Fruit fly (Drosophila melanogaster) whole organism, embryonic: ENCODE data around the gene sisA.

ENCODE experiments used
- BEAF-32 ChIP-seq: fragments of 200-800 bp; sonication (Bioruptor generic); optimal IDR thresholded peaks from 3 replicates; lab custom pipeline; 2017; ENCODE audit warnings: missing biosample characterization, missing genetic modification characterization, mild to moderate bottlenecking, moderate library complexity, missing genetic modification reagents
- CG10979 ChIP-seq: fragments of 200-800 bp; sonication (Bioruptor generic); optimal IDR thresholded peaks from 2 replicates; lab custom pipeline; 2018; ENCODE audit warnings: missing biosample characterization, mild to moderate bottlenecking, missing genetic modification characterization, moderate library complexity
- CG11247 ChIP-seq: fragments of 200-800 bp; sonication (Bioruptor generic); IDR thresholded peaks from 2 replicates; pipeline ENCODE4 v1.3.6; 2022; ENCODE audit warnings: missing biosample characterization, missing genetic modification characterization
- CG11560 ChIP-seq: fragments of 200-800 bp; sonication (Bioruptor generic); IDR thresholded peaks from 3 replicates; pipeline ENCODE4 v1.3.6; 2022; ENCODE audit warnings: missing biosample characterization, missing genetic modification characterization
- CG12104 ChIP-seq: fragments of 200-800 bp; sonication (Bioruptor generic); optimal IDR thresholded peaks from 3 replicates; lab custom pipeline; 2016; ENCODE audit warnings: missing biosample characterization, missing genetic modification characterization
- CG12236 ChIP-seq: fragments of 200-800 bp; sonication (Bioruptor generic); optimal IDR thresholded peaks from 2 replicates; lab custom pipeline; 2016; ENCODE audit warnings: missing biosample characterization, missing genetic modification characterization
- CG12299 ChIP-seq: fragments of 200-800 bp; sonication (Bioruptor generic); optimal IDR thresholded peaks from 2 replicates; lab custom pipeline; 2018; ENCODE audit warnings: missing biosample characterization, mild to moderate bottlenecking, missing genetic modification characterization
- CG13894 ChIP-seq: fragments of 200-800 bp; sonication (Bioruptor generic); optimal IDR thresholded peaks from 3 replicates; lab custom pipeline; 2018; ENCODE audit warnings: missing biosample characterization, mild to moderate bottlenecking, missing genetic modification characterization, moderate library complexity
- CG2712 ChIP-seq: fragments of 200-800 bp; optimal IDR thresholded peaks from 3 replicates; lab custom pipeline; 2019; ENCODE audit warnings: missing biosample characterization, mild to moderate bottlenecking, missing genetic modification characterization, moderate library complexity
- CG32767 ChIP-seq: fragments of 200-800 bp; sonication (Bioruptor generic); IDR thresholded peaks from 2 replicates; pipeline ENCODE4 v1.3.6; 2022; ENCODE audit warnings: missing biosample characterization, missing genetic modification characterization
- CG4617 ChIP-seq: fragments of 200-800 bp; sonication (Bioruptor generic); optimal IDR thresholded peaks from 3 replicates; lab custom pipeline; 2016; ENCODE audit warnings: missing biosample characterization, missing genetic modification characterization, borderline replicate concordance
- CG6272 ChIP-seq: fragments of 200-800 bp; sonication (Bioruptor generic); IDR thresholded peaks from 2 replicates; pipeline ENCODE4 v1.3.6; 2022; ENCODE audit warnings: missing biosample characterization, missing genetic modification characterization
- CG6689 ChIP-seq: fragments of 200-800 bp; sonication (Bioruptor generic); IDR thresholded peaks from 2 replicates; pipeline ENCODE4 v1.3.6; 2022; ENCODE audit warnings: missing biosample characterization, missing genetic modification characterization
- CG7372 ChIP-seq: fragments of 200-800 bp; sonication (Bioruptor generic); IDR thresholded peaks from 2 replicates; pipeline ENCODE4 v1.3.6; 2022; ENCODE audit warnings: missing biosample characterization, missing genetic modification characterization
- CG7928 ChIP-seq: fragments of 200-800 bp; sonication (Bioruptor generic); optimal IDR thresholded peaks from 2 replicates; lab custom pipeline; 2017; ENCODE audit warnings: missing biosample characterization, mild to moderate bottlenecking, missing genetic modification characterization
- CG8089 ChIP-seq: fragments of 200-800 bp; sonication (Bioruptor generic); optimal IDR thresholded peaks from 3 replicates; lab custom pipeline; 2016; ENCODE audit warnings: missing biosample characterization, missing genetic modification characterization
- CG9876 ChIP-seq: fragments of 200-800 bp; sonication (Bioruptor generic); optimal IDR thresholded peaks from 2 replicates; lab custom pipeline; 2016; ENCODE audit warnings: missing biosample characterization, missing genetic modification characterization
- Dbx ChIP-seq: fragments of 200-800 bp; sonication (Bioruptor generic); IDR thresholded peaks from 3 replicates; pipeline ENCODE4 v1.3.6; 2022; ENCODE audit warnings: missing biosample characterization, missing genetic modification characterization
- Deaf1 ChIP-seq: fragments of 200-800 bp; optimal IDR thresholded peaks from 3 replicates; lab custom pipeline; 2019; ENCODE audit warnings: missing biosample characterization, mild to moderate bottlenecking, missing genetic modification characterization, moderate library complexity
- Drgx ChIP-seq: fragments of 200-800 bp; sonication (Bioruptor generic); IDR thresholded peaks from 2 replicates; pipeline ENCODE4 v1.3.6; 2022; ENCODE audit warnings: missing biosample characterization, missing genetic modification characterization
- HLH3B ChIP-seq: fragments of 200-800 bp; sonication (Bioruptor generic); IDR thresholded peaks from 2 replicates; pipeline ENCODE4 v1.3.6; 2022; ENCODE audit warnings: missing biosample characterization, missing genetic modification characterization
- Hr51 ChIP-seq, 2 experiments: fragments of 200-800 bp; sonication (Bioruptor generic); optimal IDR thresholded peaks; 2 replicates in 1 of 2; 3 replicates in 1 of 2; lab custom pipeline; 2016 to 2018; ENCODE audit warnings: missing biosample characterization in 2 of 2, missing genetic modification characterization in 2 of 2, mild to moderate bottlenecking in 1 of 2, moderate library complexity in 1 of 2
- Lhr ChIP-seq: fragments of 200-800 bp; sonication (Bioruptor generic); optimal IDR thresholded peaks from 3 replicates; lab custom pipeline; 2017; ENCODE audit warnings: mild to moderate bottlenecking, missing biosample characterization, missing genetic modification reagents, missing genetic modification characterization
- NfI ChIP-seq: fragments of 200-800 bp; sonication (Bioruptor generic); optimal IDR thresholded peaks from 3 replicates; lab custom pipeline; 2018; ENCODE audit warnings: missing biosample characterization, mild to moderate bottlenecking, missing genetic modification characterization, moderate library complexity
- Ravus ChIP-seq: fragments of 200-800 bp; sonication (Bioruptor generic); IDR thresholded peaks from 2 replicates; pipeline ENCODE4 v1.3.6; 2022; ENCODE audit warnings: missing biosample characterization, missing genetic modification characterization
- Scr ChIP-seq: fragments of 200-800 bp; sonication (Bioruptor generic); IDR thresholded peaks from 2 replicates; pipeline ENCODE4 v1.3.6; 2022; ENCODE audit warnings: missing biosample characterization, missing genetic modification characterization; ENCODE audit not compliant: partially characterized antibody
- Stat92E ChIP-seq, 3 experiments: fragments of >200 bp in 2 of 3; fragments of 200-800 bp in 1 of 3; sonication (Bioruptor generic) in 1 of 3; optimal IDR thresholded peaks; 2 replicates each; lab custom pipeline; 2017 to 2019; ENCODE audit warnings: missing biosample characterization in 3 of 3, missing genetic modification characterization in 3 of 3, mild to moderate bottlenecking in 1 of 3, moderate library complexity in 1 of 3
- Taf1 ChIP-seq: fragments of 200-800 bp; sonication (Bioruptor generic); IDR thresholded peaks from 2 replicates; pipeline ENCODE4 v1.3.6; 2022; ENCODE audit warnings: missing biosample characterization, missing genetic modification characterization
- Trl ChIP-seq, 3 experiments: fragments of >200 bp in 2 of 3; fragments of 200-800 bp in 1 of 3; sonication (Bioruptor generic) in 1 of 3; optimal IDR thresholded peaks; 2 replicates in 1 of 3; 3 replicates in 2 of 3; lab custom pipeline; 2016 to 2017; ENCODE audit warnings: missing biosample characterization in 1 of 3, missing genetic modification characterization in 1 of 3
- ac ChIP-seq: fragments of 200-800 bp; sonication (Bioruptor generic); optimal IDR thresholded peaks from 3 replicates; lab custom pipeline; 2017; ENCODE audit warnings: missing biosample characterization, mild to moderate bottlenecking, missing genetic modification characterization
- bbx ChIP-seq: fragments of 200-800 bp; sonication (Bioruptor generic); IDR thresholded peaks from 2 replicates; pipeline ENCODE4 v1.3.6; 2022; ENCODE audit warnings: missing biosample characterization, missing genetic modification characterization; ENCODE audit not compliant: partially characterized antibody
- btn ChIP-seq: fragments of 200-800 bp; sonication (Bioruptor generic); optimal IDR thresholded peaks from 2 replicates; lab custom pipeline; 2016; ENCODE audit warnings: missing biosample characterization, missing genetic modification characterization
- cad ChIP-seq: fragments of >200 bp; optimal IDR thresholded peaks from 2 replicates; lab custom pipeline; 2017; ENCODE audit warnings: missing biosample characterization, missing genetic modification characterization
- danr ChIP-seq: fragments of 200-800 bp; sonication (Bioruptor generic); IDR thresholded peaks from 2 replicates; pipeline ENCODE4 v1.3.6; 2022; ENCODE audit warnings: missing biosample characterization, missing genetic modification characterization
- dimm ChIP-seq: fragments of 200-800 bp; sonication (Bioruptor generic); IDR thresholded peaks from 2 replicates; pipeline ENCODE4 v1.3.6; 2022; ENCODE audit warnings: missing biosample characterization, missing genetic modification characterization
- dysf ChIP-seq: fragments of 200-800 bp; sonication (Bioruptor generic); IDR thresholded peaks from 3 replicates; pipeline ENCODE4 v1.3.6; 2022; ENCODE audit warnings: missing biosample characterization, missing genetic modification characterization
- esg ChIP-seq: fragments of 200-800 bp; sonication (Bioruptor generic); conservative IDR thresholded peaks from 2 replicates; pipeline ENCODE4 v1.3.6; 2022; ENCODE audit warnings: missing biosample characterization, missing genetic modification characterization
- fd96Cb ChIP-seq: fragments of 200-800 bp; sonication (Bioruptor generic); optimal IDR thresholded peaks from 2 replicates; lab custom pipeline; 2018; ENCODE audit warnings: missing biosample characterization, mild to moderate bottlenecking, missing genetic modification characterization, moderate library complexity
- fu2 ChIP-seq: fragments of 200-800 bp; sonication (Bioruptor generic); optimal IDR thresholded peaks from 2 replicates; lab custom pipeline; 2016; ENCODE audit warnings: missing biosample characterization, missing genetic modification characterization
- her ChIP-seq: fragments of 200-800 bp; sonication (Bioruptor generic); optimal IDR thresholded peaks from 2 replicates; lab custom pipeline; 2016; ENCODE audit warnings: missing biosample characterization, missing genetic modification characterization
- nerfin-1 ChIP-seq: fragments of 200-800 bp; sonication (Bioruptor generic); optimal IDR thresholded peaks from 3 replicates; lab custom pipeline; 2019; ENCODE audit warnings: missing biosample characterization, mild to moderate bottlenecking, missing genetic modification characterization, moderate library complexity
- nom ChIP-seq: fragments of 200-800 bp; sonication (Bioruptor generic); optimal IDR thresholded peaks from 2 replicates; lab custom pipeline; 2017; ENCODE audit warnings: missing biosample characterization, missing genetic modification characterization, mild to moderate bottlenecking, moderate library complexity, missing genetic modification reagents
- psq ChIP-seq: fragments of 200-800 bp; sonication (Bioruptor generic); optimal IDR thresholded peaks from 2 replicates; lab custom pipeline; 2017; ENCODE audit warnings: missing biosample characterization, missing genetic modification characterization
- pum ChIP-seq: fragments of 200-800 bp; sonication (Bioruptor generic); optimal IDR thresholded peaks from 2 replicates; lab custom pipeline; 2016; ENCODE audit warnings: missing biosample characterization, missing genetic modification characterization
- schlank ChIP-seq: fragments of 200-800 bp; sonication (Bioruptor generic); optimal IDR thresholded peaks from 2 replicates; lab custom pipeline; 2018; ENCODE audit warnings: missing biosample characterization, mild to moderate bottlenecking, missing genetic modification characterization
- sisA ChIP-seq: fragments of 200-800 bp; sonication (Bioruptor generic); IDR thresholded peaks from 2 replicates; pipeline ENCODE4 v1.3.6; 2022; ENCODE audit warnings: missing biosample characterization, missing genetic modification characterization
- sqz ChIP-seq: fragments of 200-800 bp; sonication (Bioruptor generic); optimal IDR thresholded peaks from 3 replicates; lab custom pipeline; 2018; ENCODE audit warnings: missing biosample characterization, mild to moderate bottlenecking, missing genetic modification characterization
- tll ChIP-seq, 2 experiments: fragments of 200-800 bp in 1 of 2; fragments of >200 bp in 1 of 2; sonication (Bioruptor generic) in 1 of 2; optimal IDR thresholded peaks; 2 replicates each; lab custom pipeline; 2017 to 2019; ENCODE audit warnings: missing biosample characterization in 2 of 2, missing genetic modification characterization in 2 of 2, mild to moderate bottlenecking in 1 of 2, moderate library complexity in 1 of 2
- trem ChIP-seq: fragments of 200-800 bp; optimal IDR thresholded peaks from 3 replicates; lab custom pipeline; 2019; ENCODE audit warnings: missing biosample characterization, mild to moderate bottlenecking, missing genetic modification characterization, moderate library complexity

The sisA gene

dm6 chrX:11326213-11326731 is 4.1 kb upstream of the sisA start (continued):
- TF ChIP-seq CG12104 (GFP tag; lab: Kevin White, UChicago): peak; percentile 55
- TF ChIP-seq CG7372 (GFP tag; lab: Robert Waterston, UW): peak; percentile 46; the same call in 1 of the 2 replicates
- peak; percentile 38 for TF ChIP-seq pum (GFP tag; lab: Kevin White, UChicago)
- peak; percentile 18 for TF ChIP-seq CG9876 (GFP tag; lab: Kevin White, UChicago)
- TF ChIP-seq trem (tag; lab: Kevin White, UChicago): peak; percentile 24
- TF ChIP-seq Stat92E (GFP tag; optimal IDR thresholded peaks at IDR 0.05; lab: Kevin White, UChicago): no peak
- peak; percentile 62 for TF ChIP-seq Drgx
- TF ChIP-seq tll (GFP tag; optimal IDR thresholded peaks at IDR 0.05; lab: Kevin White, UChicago): no peak
- TF ChIP-seq fu2 (GFP tag; lab: Kevin White, UChicago): peak; percentile 5
- peak; percentile 70 for TF ChIP-seq HLH3B
- peak; percentile 13 to 80 for TF ChIP-seq Hr51 (GFP tag; optimal IDR thresholded peaks at IDR 0.05; lab: Kevin White, UChicago)
- TF ChIP-seq danr (GFP tag; lab: Robert Waterston, UW): 0 out of 2 replicates have a peak, but pooled peaks have one; percentile 37
- TF ChIP-seq CG11247 (GFP tag; lab: Robert Waterston, UW): peak; percentile 26; the same call in 1 of the 2 replicates
- peak; percentile 65 for TF ChIP-seq fd96Cb (tag; lab: Kevin White, UChicago)
- peak; percentile 52 for TF ChIP-seq CG12299
- peak; percentile 52 for TF ChIP-seq nerfin-1 (tag; lab: Kevin White, UChicago)
- TF ChIP-seq CG32767 (GFP tag; lab: Robert Waterston, UW): no peak
- peak; percentile 67 for TF ChIP-seq esg
- no peak for TF ChIP-seq Trl (optimal IDR thresholded peaks at IDR 0.05; lab: Kevin White, UChicago)
- peak; percentile 73 for TF ChIP-seq Trl (GFP tag; optimal IDR thresholded peaks at IDR 0.05; lab: Kevin White, UChicago)
- peak; percentile 65 for TF ChIP-seq schlank (tag; lab: Kevin White, UChicago)
- TF ChIP-seq nom (GFP tag; lab: Kevin White, UChicago): peak; percentile 43
- peak; percentile 46 for TF ChIP-seq CG6689 (GFP tag; lab: Robert Waterston, UW)
- no peak for TF ChIP-seq Deaf1
- TF ChIP-seq CG11560 (tag; lab: Robert Waterston, UW): peak; percentile 50; the same call in 1 of the 3 replicates
- TF ChIP-seq Scr (GFP tag; lab: Robert Waterston, UW): no peak
- TF ChIP-seq CG2712: peak; percentile 65
- no peak for TF ChIP-seq CG6272 (GFP tag; lab: Robert Waterston, UW)
- peak; percentile 14 for TF ChIP-seq CG12236 (GFP tag; lab: Kevin White, UChicago)
- TF ChIP-seq sisA (GFP tag; lab: Robert Waterston, UW): peak; percentile 59
- TF ChIP-seq CG4617 (GFP tag; lab: Kevin White, UChicago): peak; percentile 3
- TF ChIP-seq BEAF-32 (GFP tag; lab: Kevin White, UChicago): no peak
- no peak for TF ChIP-seq Lhr (GFP tag; lab: Kevin White, UChicago)
- TF ChIP-seq dysf (GFP tag; lab: Robert Waterston, UW): peak; percentile 77
- peak; percentile 69 for TF ChIP-seq CG10979
- no peak for TF ChIP-seq psq (GFP tag; lab: Kevin White, UChicago)
- peak; percentile 56 for TF ChIP-seq sqz
- TF ChIP-seq CG13894 (tag; lab: Kevin White, UChicago): peak; percentile 39
- peak; percentile 29 for TF ChIP-seq btn
- TF ChIP-seq Ravus: no peak
- peak; percentile 49 for TF ChIP-seq her (GFP tag; lab: Kevin White, UChicago)
- peak; percentile 26 for TF ChIP-seq CG8089
- peak; percentile 62 for TF ChIP-seq NfI (GFP tag; lab: Kevin White, UChicago)
- no peak for TF ChIP-seq cad (GFP tag; lab: Kevin White, UChicago)
- no peak for TF ChIP-seq ac (GFP tag; lab: Kevin White, UChicago)
- TF ChIP-seq CG7928 (GFP tag; lab: Kevin White, UChicago): peak; percentile 35
- no peak for TF ChIP-seq dimm
- peak; percentile 56; the same call in 1 of the 3 replicates for TF ChIP-seq Dbx
- peak; percentile 41; the same call in 1 of the 2 replicates for TF ChIP-seq Taf1 (GFP tag; lab: Robert Waterston, UW)
- no peak for TF ChIP-seq bbx (GFP tag; lab: Robert Waterston, UW)
